Worm (Caenorhabditis elegans) whole organism, early embryonic: ENCODE measurements around the gene tag-280.

Source experiments
- F13C5.2 ChIP-seq: sonication (generic microtip); optimal IDR thresholded peaks from 2 replicates; lab custom pipeline; 2017; ENCODE audit warnings: mild to moderate bottlenecking, missing genetic modification characterization, inconsistent platforms, missing compliant biosample characterization
- ama-1 ChIP-seq: fragments of 150-350 bp; optimal IDR thresholded peaks from 2 replicates; lab custom pipeline; 2014
- ceh-13 ChIP-seq: fragments of 200-800 bp; sonication (Bioruptor generic); optimal IDR thresholded peaks from 2 replicates; lab custom pipeline; 2018; ENCODE audit warnings: mild to moderate bottlenecking, missing genetic modification characterization, missing compliant biosample characterization
- ceh-36 ChIP-seq: sonication (generic microtip); optimal IDR thresholded peaks from 2 replicates; lab custom pipeline; 2016; ENCODE audit warnings: missing genetic modification characterization, inconsistent platforms, missing compliant biosample characterization
- ets-7 ChIP-seq: sonication (generic microtip); optimal IDR thresholded peaks from 2 replicates; lab custom pipeline; 2016; ENCODE audit warnings: missing genotype, missing genetic modification characterization, missing compliant biosample characterization
- flt-1 ChIP-seq: fragments of 200-800 bp; sonication (Bioruptor generic); IDR thresholded peaks from 2 replicates; pipeline ENCODE4 v1.3.6; 2022; ENCODE audit warnings: missing genetic modification characterization, missing compliant biosample characterization
- hmbx-1 ChIP-seq: sonication (generic microtip); optimal IDR thresholded peaks from 2 replicates; lab custom pipeline; 2016; ENCODE audit warnings: mild to moderate bottlenecking, missing genetic modification characterization, missing compliant biosample characterization
- hmg-4 ChIP-seq: fragments of 200-800 bp; sonication (Bioruptor generic); optimal IDR thresholded peaks from 2 replicates; lab custom pipeline; 2018; ENCODE audit warnings: mild to moderate bottlenecking, missing genetic modification characterization, missing compliant biosample characterization
- pes-1 ChIP-seq: fragments of 200-800 bp; sonication (Bioruptor generic); IDR thresholded peaks from 2 replicates; pipeline ENCODE4 v1.3.6; 2022; ENCODE audit warnings: missing genetic modification reagents, missing genetic modification characterization, missing compliant biosample characterization
- scrt-1 ChIP-seq: fragments of 200-800 bp; sonication (Bioruptor generic); IDR thresholded peaks from 2 replicates; pipeline ENCODE4 v1.3.6; 2022; ENCODE audit warnings: missing genetic modification characterization, missing compliant biosample characterization
- sea-1 ChIP-seq: fragments of 200-800 bp; sonication (Bioruptor generic); conservative IDR thresholded peaks from 2 replicates; pipeline ENCODE4 v1.3.6; 2022; ENCODE audit warnings: missing genetic modification characterization, missing compliant biosample characterization
- tbx-11 ChIP-seq: fragments of 200-800 bp; sonication (Bioruptor generic); IDR thresholded peaks from 2 replicates; pipeline ENCODE4 v1.3.6; 2022; ENCODE audit warnings: missing genetic modification characterization, missing compliant biosample characterization
- tbx-37 ChIP-seq: fragments of 200-800 bp; sonication (Bioruptor generic); conservative IDR thresholded peaks from 2 replicates; pipeline ENCODE4 v1.3.6; 2022; ENCODE audit warnings: missing genetic modification reagents, missing genetic modification characterization, missing compliant biosample characterization

DNA sequence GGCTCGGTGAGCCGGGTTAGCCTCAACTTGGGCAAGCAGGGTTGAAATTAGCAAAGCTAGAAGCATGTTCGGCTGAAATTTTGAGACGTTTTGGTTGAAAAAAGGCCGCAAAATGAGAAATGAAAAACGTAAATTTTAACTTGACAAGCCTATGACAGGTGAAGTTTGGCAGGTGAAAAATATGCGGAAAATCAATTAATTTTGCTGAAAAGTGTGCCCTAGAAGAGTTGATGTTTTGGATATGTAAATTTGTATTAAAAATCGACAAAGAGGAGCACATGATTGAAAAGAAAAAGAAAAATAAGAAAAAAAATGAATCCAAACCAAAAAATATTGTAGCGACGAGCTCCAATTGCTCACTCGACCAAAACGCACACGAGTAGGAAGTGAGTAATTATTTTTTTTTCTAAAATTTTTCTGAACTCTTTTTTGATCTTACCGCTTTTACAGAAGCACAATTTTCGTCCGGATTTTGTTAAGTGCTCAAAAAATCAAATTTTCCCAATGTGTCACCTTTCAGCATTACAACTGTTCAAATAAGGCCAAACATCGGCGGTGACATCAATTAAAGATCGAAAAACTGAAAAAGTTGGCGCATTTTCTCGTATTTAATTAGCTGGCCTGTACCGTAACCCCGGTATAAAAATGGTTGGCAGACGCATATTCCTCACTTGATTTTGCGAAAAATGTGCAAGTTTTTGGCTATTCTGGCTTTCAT, 10.8 kb downstream of the tag-280 start, which contains the start of the genes F15A4.5 and phat-8:
- no peak for TF ChIP-seq scrt-1 (GFP tag; lab: Robert Waterston, UW)
- no peak for TF ChIP-seq tbx-11 (GFP tag; lab: Robert Waterston, UW)
- TF ChIP-seq sea-1: no peak
- TF ChIP-seq F13C5.2 (tag; lab: Kevin White, UChicago): no peak
- no peak for TF ChIP-seq ceh-13 (GFP tag; lab: Kevin White, UChicago)
- no peak for TF ChIP-seq hmbx-1 (tag; lab: Kevin White, UChicago)
- TF ChIP-seq flt-1: no peak
- TF ChIP-seq ama-1 (lab: Kevin White, UChicago): no peak
- TF ChIP-seq pes-1: no peak
- TF ChIP-seq tbx-37 (GFP tag; lab: Robert Waterston, UW): no peak
- no peak for TF ChIP-seq hmg-4 (GFP tag; lab: Kevin White, UChicago)
- no peak for TF ChIP-seq ceh-36
- TF ChIP-seq ets-7: no peak
